Worm (Caenorhabditis elegans) whole organism, young adult: Measurements from ENCODE around the gene F59F5.4.

Experiments
- D2030.7 ChIP-seq: fragments of 200-800 bp; sonication (Bioruptor generic); IDR thresholded peaks from 2 replicates; pipeline ENCODE4 v1.3.6; 2022; ENCODE audit warnings: missing genetic modification reagents, missing genetic modification characterization, missing compliant biosample characterization
- F22D6.2 ChIP-seq: sonication (generic microtip); optimal IDR thresholded peaks from 2 replicates; lab custom pipeline; 2016; ENCODE audit warnings: mild to moderate bottlenecking, missing genetic modification characterization, missing compliant biosample characterization
- F23B12.7 ChIP-seq: sonication (generic microtip); optimal IDR thresholded peaks from 2 replicates; lab custom pipeline; 2017; ENCODE audit warnings: missing genetic modification characterization, mild to moderate bottlenecking, missing compliant biosample characterization, antibody characterized with exemption, moderate library complexity; ENCODE audit not compliant: insufficient read depth
- F37B4.10 ChIP-seq: fragments of 200-800 bp; sonication (Bioruptor generic); IDR thresholded peaks from 2 replicates; pipeline ENCODE4 v1.3.6; 2022; ENCODE audit warnings: missing genetic modification characterization, missing compliant biosample characterization
- F49E8.2 ChIP-seq: sonication (generic microtip); optimal IDR thresholded peaks from 3 replicates; lab custom pipeline; 2017; ENCODE audit warnings: missing genetic modification characterization, mild to moderate bottlenecking, missing compliant biosample characterization, antibody characterized with exemption, moderate library complexity; ENCODE audit not compliant: insufficient read depth
- F55B11.4 ChIP-seq: sonication (generic microtip); optimal IDR thresholded peaks from 2 replicates; lab custom pipeline; 2016; ENCODE audit warnings: missing compliant biosample characterization, missing genetic modification characterization, borderline replicate concordance; ENCODE audit not compliant: insufficient read depth
- F57A8.1 ChIP-seq: fragments of 200-800 bp; sonication (Bioruptor generic); optimal IDR thresholded peaks from 2 replicates; lab custom pipeline; 2018; ENCODE audit warnings: mild to moderate bottlenecking, missing genetic modification characterization, moderate library complexity, missing compliant biosample characterization
- F57C9.4 ChIP-seq: sonication (generic microtip); optimal IDR thresholded peaks from 2 replicates; lab custom pipeline; 2017; ENCODE audit warnings: mild to moderate bottlenecking, missing genetic modification characterization, missing compliant biosample characterization
- K12H6.12 ChIP-seq: fragments of 200-800 bp; sonication (Bioruptor generic); optimal IDR thresholded peaks from 2 replicates; lab custom pipeline; 2018; ENCODE audit warnings: mild to moderate bottlenecking, missing genetic modification characterization, missing compliant biosample characterization
- Y67H2A.10 ChIP-seq: fragments of 200-800 bp; sonication (Bioruptor generic); conservative IDR thresholded peaks from 2 replicates; pipeline ENCODE4 v1.3.6; 2022; ENCODE audit warnings: missing genetic modification reagents, missing genetic modification characterization, missing compliant biosample characterization
- akir-1 ChIP-seq: fragments of 200-800 bp; sonication (Bioruptor generic); optimal IDR thresholded peaks from 2 replicates; lab custom pipeline; 2018; ENCODE audit warnings: mild to moderate bottlenecking, missing genetic modification characterization, moderate library complexity, missing compliant biosample characterization
- aptf-2 ChIP-seq: fragments of 200-800 bp; sonication (Bioruptor generic); conservative IDR thresholded peaks from 2 replicates; pipeline ENCODE4 v1.3.6; 2022; ENCODE audit warnings: missing genetic modification reagents, missing genetic modification characterization, missing compliant biosample characterization
- attf-3 ChIP-seq: fragments of 200-800 bp; sonication (Bioruptor generic); conservative IDR thresholded peaks from 2 replicates; pipeline ENCODE4 v1.3.6; 2022; ENCODE audit warnings: missing genetic modification reagents, missing genetic modification characterization, missing compliant biosample characterization
- attf-6 ChIP-seq: fragments of 200-800 bp; sonication (Bioruptor generic); IDR thresholded peaks from 2 replicates; pipeline ENCODE4 v1.3.6; 2022; ENCODE audit warnings: missing genetic modification reagents, missing genetic modification characterization, missing compliant biosample characterization
- ceh-27 ChIP-seq: fragments of 200-800 bp; sonication (Bioruptor generic); optimal IDR thresholded peaks from 2 replicates; lab custom pipeline; 2018; ENCODE audit warnings: mild to moderate bottlenecking, missing genetic modification characterization, moderate library complexity, missing compliant biosample characterization
- ceh-58 ChIP-seq: fragments of 200-800 bp; sonication (Bioruptor generic); IDR thresholded peaks from 2 replicates; pipeline ENCODE4 v1.3.6; 2022; ENCODE audit warnings: missing genetic modification characterization, missing compliant biosample characterization
- dox-1 ChIP-seq: fragments of 200-800 bp; sonication (Bioruptor generic); IDR thresholded peaks from 2 replicates; pipeline ENCODE4 v1.3.6; 2022; ENCODE audit warnings: missing genetic modification reagents, missing genetic modification characterization, missing compliant biosample characterization
- ets-4 ChIP-seq: fragments of 200-800 bp; sonication (Bioruptor generic); optimal IDR thresholded peaks from 2 replicates; lab custom pipeline; 2018; ENCODE audit warnings: mild to moderate bottlenecking, missing genetic modification characterization, missing compliant biosample characterization
- him-1 ChIP-seq: sonication (generic microtip); optimal IDR thresholded peaks from 2 replicates; lab custom pipeline; 2016; ENCODE audit warnings: missing genotype, missing genetic modification reagents, missing genetic modification characterization, missing compliant biosample characterization
- hlh-12 ChIP-seq: sonication (generic microtip); optimal IDR thresholded peaks from 2 replicates; lab custom pipeline; 2016; ENCODE audit warnings: missing genetic modification characterization, missing compliant biosample characterization
- let-526 ChIP-seq: fragments of 200-800 bp; sonication (Bioruptor generic); IDR thresholded peaks from 2 replicates; pipeline ENCODE4 v1.3.6; 2022; ENCODE audit warnings: missing genetic modification reagents, missing genetic modification characterization, missing compliant biosample characterization
- let-607 ChIP-seq, 2 experiments: fragments of 200-800 bp in 1 of 2; sonication (Bioruptor generic) in 1 of 2; sonication (generic microtip) in 1 of 2; optimal IDR thresholded peaks; 2 replicates each; lab custom pipeline; 2016 to 2018; ENCODE audit warnings: mild to moderate bottlenecking in 2 of 2, missing compliant biosample characterization in 2 of 2, missing genetic modification characterization in 2 of 2, moderate library complexity in 2 of 2, missing genotype in 1 of 2
- lir-1 ChIP-seq: fragments of 200-800 bp; sonication (Bioruptor generic); conservative IDR thresholded peaks from 2 replicates; pipeline ENCODE4 v1.3.6; 2022; ENCODE audit warnings: missing genetic modification reagents, missing genetic modification characterization, missing compliant biosample characterization
- lsl-1 ChIP-seq: fragments of 200-800 bp; sonication (Bioruptor generic); optimal IDR thresholded peaks from 2 replicates; lab custom pipeline; 2018; ENCODE audit warnings: mild to moderate bottlenecking, missing genetic modification characterization, moderate library complexity, missing compliant biosample characterization
- madf-10 ChIP-seq: sonication (generic microtip); optimal IDR thresholded peaks from 2 replicates; lab custom pipeline; 2016; ENCODE audit warnings: mild to moderate bottlenecking, missing genetic modification characterization, missing compliant biosample characterization
- madf-6 ChIP-seq: fragments of 200-800 bp; sonication (Bioruptor generic); IDR thresholded peaks from 2 replicates; pipeline ENCODE4 v1.3.6; 2022; ENCODE audit warnings: missing genetic modification reagents, missing genetic modification characterization, missing compliant biosample characterization
- mcd-1 ChIP-seq: fragments of 200-800 bp; sonication (Bioruptor generic); IDR thresholded peaks from 2 replicates; pipeline ENCODE4 v1.3.6; 2022; ENCODE audit warnings: missing genetic modification reagents, missing genetic modification characterization, missing compliant biosample characterization
- nfya-2 ChIP-seq: fragments of 200-800 bp; sonication (Bioruptor generic); IDR thresholded peaks from 2 replicates; pipeline ENCODE4 v1.3.6; 2022; ENCODE audit warnings: missing genetic modification reagents, missing genetic modification characterization, missing compliant biosample characterization
- nfyb-1 ChIP-seq: fragments of 200-800 bp; sonication (Bioruptor generic); IDR thresholded peaks from 2 replicates; pipeline ENCODE4 v1.3.6; 2022; ENCODE audit warnings: missing genetic modification reagents, missing genetic modification characterization, missing compliant biosample characterization
- nhr-179 ChIP-seq: sonication (generic microtip); optimal IDR thresholded peaks from 2 replicates; lab custom pipeline; 2016; ENCODE audit warnings: mild to moderate bottlenecking, missing genetic modification characterization, missing compliant biosample characterization
- repo-1 ChIP-seq: sonication (generic microtip); optimal IDR thresholded peaks from 2 replicates; lab custom pipeline; 2017; ENCODE audit warnings: mild to moderate bottlenecking, missing genetic modification characterization, missing compliant biosample characterization
- snpc-1.3 ChIP-seq: sonication (generic microtip); optimal IDR thresholded peaks from 2 replicates; lab custom pipeline; 2017; ENCODE audit warnings: missing genetic modification characterization, mild to moderate bottlenecking, missing compliant biosample characterization, antibody characterized with exemption, moderate library complexity, missing genotype, missing genetic modification reagents; ENCODE audit not compliant: insufficient read depth
- tbp1 ChIP-seq: fragments of 200-800 bp; sonication (Bioruptor generic); optimal IDR thresholded peaks from 2 replicates; lab custom pipeline; 2018; ENCODE audit warnings: mild to moderate bottlenecking, missing genetic modification characterization, missing compliant biosample characterization
- ztf-26 ChIP-seq: sonication (generic microtip); optimal IDR thresholded peaks from 2 replicates; lab custom pipeline; 2017; ENCODE audit warnings: missing genetic modification characterization, missing compliant biosample characterization

F59F5.4 gene

ce11 chrX:10542313-10543048, at the start of gene F59F5.4, which contains the start of gene F59F5.3:
TSS of gene F59F5.4 (plus strand) at chrX:10542998.
TSS of gene F59F5.3 (minus strand) at chrX:10542413.
- TF ChIP-seq nfya-2 (GFP tag; lab: Robert Waterston, UW) (no peak), ztf-26 (tag; lab: Kevin White, UChicago) (no peak), D2030.7 (GFP tag; lab: Robert Waterston, UW) (no peak)
- TF ChIP-seq, all 124 proteins: peak for 0

- no peak for TF ChIP-seq D2030.7 (GFP tag; lab: Robert Waterston, UW)
- no peak for TF ChIP-seq F55B11.4 (tag; lab: Kevin White, UChicago)
- no peak for TF ChIP-seq mcd-1 (GFP tag; lab: Robert Waterston, UW)
- TF ChIP-seq F23B12.7 (tag; lab: Kevin White, UChicago), result no peak
- no peak for TF ChIP-seq F57C9.4 (tag; lab: Kevin White, UChicago)
- TF ChIP-seq repo-1 (tag; lab: Kevin White, UChicago), result no peak
- no peak for TF ChIP-seq let-607 (tag; optimal IDR thresholded peaks at IDR 0.05; lab: Kevin White, UChicago)
- TF ChIP-seq madf-10 (tag; lab: Kevin White, UChicago), result no peak
- TF ChIP-seq attf-6, result no peak
- TF ChIP-seq aptf-2 (GFP tag; lab: Robert Waterston, UW), result no peak
- TF ChIP-seq K12H6.12 (tag; lab: Kevin White, UChicago), result no peak
- no peak for TF ChIP-seq dox-1 (GFP tag; lab: Robert Waterston, UW)
- TF ChIP-seq hlh-12, result no peak
- no peak for TF ChIP-seq ceh-27
- TF ChIP-seq snpc-1.3 (tag; lab: Kevin White, UChicago), result no peak
- TF ChIP-seq nfyb-1 (GFP tag; lab: Robert Waterston, UW), result no peak
- TF ChIP-seq lir-1 (GFP tag; lab: Robert Waterston, UW), result no peak
- TF ChIP-seq madf-6 (GFP tag; lab: Robert Waterston, UW), result no peak
- TF ChIP-seq let-526, result no peak
These were observed 43.2 kb upstream of the F59F5.4 start, which contains the start of gene vab-3 for ce11 chrX:10499590-10499989. TSS of gene vab-3 (plus strand) at chrX:10499890.

ce11 chrX:10503393-10503792, 39.4 kb upstream of the F59F5.4 start:
- TF ChIP-seq F57C9.4 (tag; lab: Kevin White, UChicago), result no peak
- TF ChIP-seq Y67H2A.10 (GFP tag; lab: Robert Waterston, UW), result no peak
- no peak for TF ChIP-seq F37B4.10 (GFP tag; lab: Robert Waterston, UW)
- no peak for TF ChIP-seq dox-1 (GFP tag; lab: Robert Waterston, UW)
- no peak for TF ChIP-seq akir-1 (GFP tag; lab: Kevin White, UChicago)
- TF ChIP-seq ceh-58 (GFP tag; lab: Robert Waterston, UW), result no peak
- TF ChIP-seq let-526, result no peak
- TF ChIP-seq madf-10 (tag; lab: Kevin White, UChicago), result no peak
- no peak for TF ChIP-seq lsl-1 (GFP tag; lab: Kevin White, UChicago)
- TF ChIP-seq F22D6.2 (tag; lab: Kevin White, UChicago), result no peak
- no peak for TF ChIP-seq him-1 (tag; lab: Kevin White, UChicago)
- no peak for TF ChIP-seq attf-3 (GFP tag; lab: Robert Waterston, UW)
- TF ChIP-seq nhr-179, result no peak
- no peak for TF ChIP-seq ets-4
- TF ChIP-seq F57A8.1, result no peak
- no peak for TF ChIP-seq F49E8.2
- TF ChIP-seq tbp1, result no peak
